Fruit fly (Drosophila melanogaster): ENCODE measurements around the gene lilli.

DNA sequence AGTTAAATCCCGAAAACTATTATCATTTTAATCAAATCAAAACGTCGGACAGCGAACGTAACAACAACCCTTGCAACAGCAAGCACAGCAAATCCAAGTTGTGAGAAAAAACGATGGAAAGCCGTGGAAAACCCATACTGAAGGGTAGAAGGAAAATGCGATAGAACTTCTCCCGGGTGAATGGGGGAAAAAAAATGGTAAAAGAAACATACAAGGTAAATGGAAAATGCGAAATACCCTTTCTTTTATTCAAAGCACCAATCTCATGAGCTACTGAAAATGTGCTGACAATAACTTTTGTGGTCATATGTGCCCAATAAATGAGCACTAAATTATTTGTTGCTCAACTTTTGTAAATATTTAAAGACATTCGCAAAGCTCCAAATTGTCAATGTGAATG lies 54.0 kb downstream of the lilli start:
- TF ChIP-seq Sin3A (optimal IDR thresholded peaks at IDR 0.05) (no peak), Myc (optimal IDR thresholded peaks at IDR 0.05) (no peak)

Data from Kc167 (cell line).